Fruit fly (Drosophila melanogaster) whole organism, pupa: ENCODE data around the gene CG8578.

ENCODE experiments used
- CG10348 ChIP-seq: fragments of 200-800 bp; sonication (Bioruptor generic); IDR thresholded peaks from 2 replicates; pipeline ENCODE4 v1.3.6; 2022; ENCODE audit warnings: missing biosample characterization, missing genetic modification characterization
- CG12605 ChIP-seq: fragments of 200-800 bp; sonication (Bioruptor generic); IDR thresholded peaks from 2 replicates; pipeline ENCODE4 v1.3.6; 2022; ENCODE audit warnings: missing biosample characterization, missing genetic modification characterization
- CG13204 ChIP-seq: fragments of 200-800 bp; sonication (Bioruptor generic); optimal IDR thresholded peaks from 2 replicates; lab custom pipeline; 2018; ENCODE audit warnings: missing biosample characterization, mild to moderate bottlenecking, missing genetic modification characterization, moderate library complexity
- CG14655 ChIP-seq: fragments of 200-800 bp; sonication (Bioruptor generic); optimal IDR thresholded peaks from 3 replicates; lab custom pipeline; 2017; ENCODE audit warnings: mild to moderate bottlenecking, missing biosample characterization, missing genetic modification reagents, missing genetic modification characterization
- CG15710 ChIP-seq: fragments of 200-800 bp; sonication (Bioruptor generic); optimal IDR thresholded peaks from 2 replicates; lab custom pipeline; 2018; ENCODE audit warnings: missing biosample characterization, mild to moderate bottlenecking, missing genetic modification characterization, moderate library complexity
- CG17806 ChIP-seq: fragments of 200-800 bp; sonication (Bioruptor generic); optimal IDR thresholded peaks from 2 replicates; lab custom pipeline; 2018; ENCODE audit warnings: missing biosample characterization, mild to moderate bottlenecking, missing genetic modification characterization, moderate library complexity
- CG32121 ChIP-seq: fragments of 200-800 bp; sonication (Bioruptor generic); IDR thresholded peaks from 2 replicates; pipeline ENCODE4 v1.3.6; 2022; ENCODE audit warnings: missing biosample characterization, missing genetic modification characterization
- CG34367 ChIP-seq: fragments of 200-800 bp; sonication (Bioruptor generic); optimal IDR thresholded peaks from 2 replicates; lab custom pipeline; 2018; ENCODE audit warnings: missing biosample characterization, mild to moderate bottlenecking, missing genetic modification characterization
- CG4496 ChIP-seq: fragments of 200-800 bp; sonication (Bioruptor generic); IDR thresholded peaks from 3 replicates; pipeline ENCODE4 v1.3.6; 2022; ENCODE audit warnings: missing biosample characterization, missing genetic modification characterization
- CG8159 ChIP-seq: fragments of 200-800 bp; sonication (Bioruptor generic); optimal IDR thresholded peaks from 3 replicates; lab custom pipeline; 2018; ENCODE audit warnings: missing biosample characterization, mild to moderate bottlenecking, missing genetic modification characterization, moderate library complexity
- CG8301 ChIP-seq: fragments of 200-800 bp; sonication (Bioruptor generic); optimal IDR thresholded peaks from 2 replicates; lab custom pipeline; 2018; ENCODE audit warnings: missing biosample characterization, mild to moderate bottlenecking, missing genetic modification characterization
- CG9948 ChIP-seq: fragments of 200-800 bp; sonication (Bioruptor generic); optimal IDR thresholded peaks from 2 replicates; lab custom pipeline; 2018; ENCODE audit warnings: missing biosample characterization, mild to moderate bottlenecking, missing genetic modification characterization, moderate library complexity
- D1 ChIP-seq: fragments of 200-800 bp; sonication (Bioruptor generic); optimal IDR thresholded peaks from 2 replicates; lab custom pipeline; 2018; ENCODE audit warnings: missing biosample characterization, mild to moderate bottlenecking, missing genetic modification characterization, moderate library complexity
- EcR ChIP-seq: fragments of 200-800 bp; sonication (Bioruptor generic); optimal IDR thresholded peaks from 3 replicates; lab custom pipeline; 2019; ENCODE audit warnings: missing biosample characterization, missing genetic modification characterization, mild to moderate bottlenecking, moderate library complexity, missing genetic modification reagents
- Ets98B ChIP-seq: fragments of 200-800 bp; sonication (Bioruptor generic); IDR thresholded peaks from 2 replicates; pipeline ENCODE4 v1.3.6; 2022; ENCODE audit warnings: missing biosample characterization, missing genetic modification characterization
- Pif1A ChIP-seq: fragments of 200-800 bp; sonication (Bioruptor generic); optimal IDR thresholded peaks from 3 replicates; lab custom pipeline; 2016; ENCODE audit warnings: missing biosample characterization, missing genetic modification characterization
- Pif1B ChIP-seq: fragments of 200-800 bp; sonication (Bioruptor generic); optimal IDR thresholded peaks from 3 replicates; lab custom pipeline; 2016; ENCODE audit warnings: missing biosample characterization, missing genetic modification characterization
- Snoo ChIP-seq: fragments of 200-800 bp; sonication (Bioruptor generic); optimal IDR thresholded peaks from 3 replicates; lab custom pipeline; 2017; ENCODE audit warnings: missing biosample characterization, mild to moderate bottlenecking, missing genetic modification characterization, inconsistent platforms
- fd96Ca ChIP-seq: fragments of 200-800 bp; sonication (Bioruptor generic); IDR thresholded peaks from 3 replicates; pipeline ENCODE4 v1.3.6; 2022; ENCODE audit warnings: missing biosample characterization, missing genetic modification characterization
- gl ChIP-seq: fragments of 200-800 bp; sonication (Bioruptor generic); optimal IDR thresholded peaks from 2 replicates; lab custom pipeline; 2018; ENCODE audit warnings: missing biosample characterization, mild to moderate bottlenecking, missing genetic modification characterization
- rn ChIP-seq: fragments of 200-800 bp; sonication (Bioruptor generic); IDR thresholded peaks from 2 replicates; pipeline ENCODE4 v1.3.6; 2022; ENCODE audit warnings: missing biosample characterization, missing genetic modification characterization

The CG8578 gene

DNA sequence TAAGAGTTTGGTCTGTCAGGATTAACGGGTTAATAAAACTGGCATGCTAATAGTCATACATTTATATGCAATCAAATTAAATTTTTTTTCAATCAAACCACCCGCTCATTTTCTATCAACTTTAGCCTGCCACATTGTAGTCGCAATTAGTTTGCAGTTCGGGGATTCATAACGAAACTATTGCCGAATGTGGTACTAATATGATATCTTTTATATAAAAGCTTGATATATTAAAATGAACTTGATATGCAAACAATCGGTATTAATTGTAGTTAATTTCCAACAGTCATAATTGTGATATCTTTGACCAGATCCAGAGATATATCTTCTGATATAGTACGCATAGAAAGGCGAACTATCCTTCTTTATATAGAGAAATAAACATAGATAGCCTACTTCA is 21.8 kb downstream of the CG8578 start:
- no peak for TF ChIP-seq D1 (tag; lab: Kevin White, UChicago)
- TF ChIP-seq CG34367 (tag; lab: Kevin White, UChicago): no peak
- TF ChIP-seq CG17806 (tag; lab: Kevin White, UChicago): no peak
- TF ChIP-seq CG14655: no peak
- TF ChIP-seq Snoo (tag; lab: Kevin White, UChicago): no peak
- TF ChIP-seq Pif1A (GFP tag; lab: Kevin White, UChicago): no peak
- TF ChIP-seq CG12605 (GFP tag; lab: Robert Waterston, UW): no peak
- no peak for TF ChIP-seq Pif1B
- no peak for TF ChIP-seq CG32121 (GFP tag; lab: Robert Waterston, UW)
- no peak for TF ChIP-seq CG10348 (GFP tag; lab: Robert Waterston, UW)
- TF ChIP-seq CG4496 (GFP tag; lab: Robert Waterston, UW): no peak
- no peak for TF ChIP-seq EcR (GFP tag; lab: Kevin White, UChicago)
- no peak for TF ChIP-seq rn
- no peak for TF ChIP-seq CG15710 (tag; lab: Kevin White, UChicago)
- TF ChIP-seq CG13204 (GFP tag; lab: Kevin White, UChicago): no peak
- TF ChIP-seq Ets98B (GFP tag; lab: Robert Waterston, UW): no peak

DNA sequence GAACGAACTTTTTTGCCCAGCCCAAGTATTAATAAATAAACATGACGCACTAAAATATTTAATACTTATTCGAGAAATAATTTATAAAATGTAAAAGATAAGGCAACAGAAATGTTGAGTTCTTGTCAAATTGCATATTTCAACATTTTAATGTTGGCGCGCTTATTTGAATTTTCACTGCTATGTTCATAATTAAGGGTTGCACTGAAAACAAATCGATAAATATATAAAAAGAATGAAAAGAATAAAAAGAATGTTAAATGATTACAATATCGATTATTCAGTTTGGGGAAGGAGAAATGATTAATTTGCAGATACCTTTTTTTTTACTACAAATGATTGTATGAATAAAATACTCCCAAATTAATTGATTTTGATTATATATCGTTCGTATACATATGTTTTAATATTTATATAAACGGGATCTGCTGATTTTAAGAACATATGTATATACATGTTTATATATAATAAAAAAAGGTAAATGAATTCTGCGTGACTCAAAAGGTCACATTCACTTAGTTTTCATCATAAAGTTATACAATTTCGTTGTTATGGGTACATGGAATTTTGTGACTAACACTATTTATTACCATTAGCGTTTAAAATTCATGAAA is 22.6 kb downstream of the CG8578 start:
- TF ChIP-seq CG8301 (tag; lab: Kevin White, UChicago): no peak
- TF ChIP-seq CG9948 (tag; lab: Kevin White, UChicago): no peak
- TF ChIP-seq, all 21 proteins: peak for 0

DNA sequence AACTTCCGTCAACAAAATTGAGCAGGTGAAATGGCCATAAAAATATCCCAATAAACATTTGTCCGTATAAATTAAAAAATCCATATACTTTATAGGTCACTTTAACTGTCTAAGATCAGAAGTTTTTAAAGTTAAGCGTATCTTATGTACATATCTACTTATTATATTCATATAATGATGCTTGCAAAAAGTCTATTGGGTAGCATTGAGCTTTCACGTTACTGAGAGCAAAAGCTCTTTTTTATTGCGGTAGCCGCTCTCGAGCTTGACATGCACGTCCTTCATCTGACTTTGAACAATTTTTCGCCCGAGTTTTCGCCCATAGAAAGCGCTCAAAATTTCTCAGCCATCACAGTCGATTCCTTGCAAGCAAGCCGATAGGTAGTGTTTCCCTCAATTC is 23.6 kb downstream of the CG8578 start, which contains the start of gene Gapdh2:
Gene Gapdh2, plus strand, starts transcription at position 283 of the 400 bp plus-strand sequence.
- TF ChIP-seq CG15710 (tag; lab: Kevin White, UChicago) (peak; percentile 100), D1 (tag; lab: Kevin White, UChicago) (peak; percentile 100), CG10348 (GFP tag; lab: Robert Waterston, UW) (no peak; the same call in 1 of the 2 replicates), fd96Ca (no peak), Ets98B (GFP tag; lab: Robert Waterston, UW) (peak; percentile 100), CG32121 (GFP tag; lab: Robert Waterston, UW) (peak; percentile 100), CG17806 (tag; lab: Kevin White, UChicago) (peak; percentile 100), CG34367 (tag; lab: Kevin White, UChicago) (peak; percentile 99), rn (peak; percentile 97), Pif1B (peak; percentile 100), CG9948 (tag; lab: Kevin White, UChicago) (peak; percentile 99), CG8301 (tag; lab: Kevin White, UChicago) (peak; percentile 99), Pif1A (GFP tag; lab: Kevin White, UChicago) (peak; percentile 99), Snoo (tag; lab: Kevin White, UChicago) (peak; percentile 99), CG12605 (GFP tag; lab: Robert Waterston, UW) (peak; percentile 100), CG13204 (GFP tag; lab: Kevin White, UChicago) (peak; percentile 98), EcR (GFP tag; lab: Kevin White, UChicago) (peak; percentile 85), CG14655 (peak; percentile 99), CG4496 (GFP tag; lab: Robert Waterston, UW) (peak; percentile 100), gl (peak; percentile 98), CG8159 (tag; lab: Kevin White, UChicago) (peak; percentile 100)

DNA sequence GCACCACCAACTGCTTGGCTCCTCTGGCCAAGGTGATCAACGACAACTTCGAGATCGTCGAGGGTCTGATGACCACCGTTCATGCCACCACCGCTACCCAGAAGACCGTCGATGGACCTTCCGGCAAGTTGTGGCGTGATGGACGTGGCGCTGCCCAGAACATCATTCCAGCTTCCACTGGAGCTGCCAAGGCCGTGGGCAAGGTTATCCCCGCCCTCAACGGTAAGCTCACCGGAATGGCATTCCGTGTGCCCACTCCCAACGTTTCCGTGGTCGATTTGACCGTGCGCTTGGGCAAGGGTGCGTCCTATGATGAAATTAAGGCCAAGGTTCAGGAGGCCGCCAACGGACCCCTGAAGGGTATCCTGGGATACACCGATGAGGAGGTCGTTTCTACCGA is 24.5 kb downstream of the CG8578 start:
- no peak for TF ChIP-seq CG8301 (tag; lab: Kevin White, UChicago)
- no peak for TF ChIP-seq D1 (tag; lab: Kevin White, UChicago)
- no peak for TF ChIP-seq EcR (GFP tag; lab: Kevin White, UChicago)
- TF ChIP-seq fd96Ca: no peak
- no peak for TF ChIP-seq CG15710 (tag; lab: Kevin White, UChicago)
- no peak for TF ChIP-seq gl
- TF ChIP-seq Ets98B (GFP tag; lab: Robert Waterston, UW): no peak
- TF ChIP-seq Pif1B: no peak

DNA sequence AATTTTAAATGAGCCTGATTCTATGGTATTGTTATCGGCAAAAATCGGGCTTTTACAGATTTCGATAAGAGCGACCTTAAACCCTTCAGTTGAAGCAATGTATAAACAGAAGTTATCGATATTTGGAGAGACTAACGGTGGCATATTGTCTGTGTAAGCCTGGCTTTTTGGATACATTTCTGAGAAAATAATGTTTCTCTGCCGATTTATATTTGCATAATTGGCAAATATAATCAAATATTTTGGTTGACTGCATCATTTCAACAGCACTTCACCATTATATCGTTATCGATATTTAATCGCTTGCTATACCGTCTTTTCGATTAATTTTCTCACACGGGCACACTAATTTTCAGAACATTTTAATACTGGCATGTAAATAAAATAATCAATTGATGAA is 25.6 kb downstream of the CG8578 start, which contains the start of gene CG16952:
Gene CG16952, plus strand, starts transcription at position 341 of the 400 bp plus-strand sequence.
- no peak for TF ChIP-seq CG12605 (GFP tag; lab: Robert Waterston, UW)
- no peak for TF ChIP-seq CG8159 (tag; lab: Kevin White, UChicago)
- no peak for TF ChIP-seq Snoo (tag; lab: Kevin White, UChicago)

DNA sequence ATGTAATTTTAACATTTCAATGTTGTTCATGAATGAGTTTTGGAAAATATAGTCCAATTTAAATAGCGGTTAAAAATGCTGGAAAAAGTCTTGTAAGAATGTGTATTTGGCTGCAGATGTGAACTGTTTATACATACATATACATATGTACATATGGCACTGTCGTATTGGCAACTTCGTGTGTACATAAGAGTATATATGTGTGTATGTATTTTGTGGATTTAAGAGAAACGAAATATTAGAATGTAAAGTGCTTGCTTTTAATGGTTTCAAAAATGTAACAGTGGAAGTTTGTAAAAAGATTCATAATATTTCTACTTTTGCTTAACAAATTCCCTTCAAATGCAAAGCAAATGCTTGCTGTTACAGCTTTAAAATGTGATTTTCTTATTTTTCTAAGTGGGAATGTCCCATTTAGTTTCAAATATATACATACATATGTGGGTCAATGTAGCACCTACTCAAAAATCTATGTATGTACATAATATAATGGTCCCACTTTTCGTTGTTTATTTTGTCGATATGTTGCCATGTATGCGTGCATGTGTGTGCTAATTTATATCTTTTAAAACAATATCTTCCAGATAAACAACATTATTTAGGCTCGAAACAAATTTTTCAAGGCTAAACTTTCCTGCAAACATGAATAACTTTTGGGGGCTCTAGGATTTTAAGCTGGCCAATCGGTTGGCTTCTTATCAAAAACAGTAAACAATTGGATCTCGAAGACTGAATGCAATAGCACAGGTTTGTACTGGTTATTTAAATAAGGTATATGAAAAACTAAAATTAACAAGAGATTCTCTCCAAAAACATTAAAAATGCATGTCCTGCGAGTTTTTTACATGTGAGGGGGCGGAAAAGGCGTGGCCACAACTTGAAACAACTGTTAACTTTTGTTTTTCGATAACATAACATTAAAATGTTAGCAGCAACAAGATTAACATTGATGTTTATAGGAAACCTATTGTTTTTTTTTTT is 26.8 kb downstream of the CG8578 start:
- no peak for TF ChIP-seq CG32121 (GFP tag; lab: Robert Waterston, UW)
- TF ChIP-seq Snoo (tag; lab: Kevin White, UChicago): no peak
- no peak for TF ChIP-seq gl
- TF ChIP-seq CG12605 (GFP tag; lab: Robert Waterston, UW): no peak
- no peak for TF ChIP-seq CG34367 (tag; lab: Kevin White, UChicago)
- no peak for TF ChIP-seq fd96Ca
- TF ChIP-seq CG4496 (GFP tag; lab: Robert Waterston, UW): no peak
- TF ChIP-seq EcR (GFP tag; lab: Kevin White, UChicago): no peak
- TF ChIP-seq CG14655: no peak
- TF ChIP-seq CG13204 (GFP tag; lab: Kevin White, UChicago): no peak
- TF ChIP-seq Ets98B (GFP tag; lab: Robert Waterston, UW): no peak; the same call in 1 of the 2 replicates
- TF ChIP-seq CG9948 (tag; lab: Kevin White, UChicago): no peak
- no peak for TF ChIP-seq CG10348 (GFP tag; lab: Robert Waterston, UW)
- no peak for TF ChIP-seq CG15710 (tag; lab: Kevin White, UChicago)
- TF ChIP-seq rn: no peak
- TF ChIP-seq D1 (tag; lab: Kevin White, UChicago): no peak
- TF ChIP-seq CG17806 (tag; lab: Kevin White, UChicago): no peak
- TF ChIP-seq CG8159 (tag; lab: Kevin White, UChicago): no peak
- no peak for TF ChIP-seq CG8301 (tag; lab: Kevin White, UChicago)
